Worm (Caenorhabditis elegans) whole organism, L1 larva: ENCODE data around the gene pde-12.

Experiments
- ceh-82 ChIP-seq, 3 experiments: fragments of 150-350 bp in 1 of 3; sonication (generic microtip) in 2 of 3; optimal IDR thresholded peaks; 2 replicates each; lab custom pipeline; 2014 to 2017; ENCODE audit warnings: missing biosample characterization in 3 of 3, missing genetic modification characterization in 3 of 3
- lin-13 ChIP-seq: fragments of 150-350 bp; optimal IDR thresholded peaks from 2 replicates; lab custom pipeline; 2014; ENCODE audit warnings: missing biosample characterization, missing genetic modification reagents, missing genetic modification characterization
- lin-15B ChIP-seq: fragments of 150-350 bp; sonication (generic microtip); optimal IDR thresholded peaks from 3 replicates; lab custom pipeline; 2014; ENCODE audit warnings: missing biosample characterization, missing genetic modification characterization
- lsy-2 ChIP-seq, 2 experiments: fragments of 150-350 bp; optimal IDR thresholded peaks; 2 replicates each; lab custom pipeline; 2014; ENCODE audit warnings: missing biosample characterization in 2 of 2, missing genetic modification characterization in 2 of 2
- mep-1 ChIP-seq: fragments of 150-350 bp; optimal IDR thresholded peaks from 2 replicates; lab custom pipeline; 2014; ENCODE audit warnings: missing biosample characterization, missing genetic modification characterization
- nhr-12 ChIP-seq: sonication (generic microtip); optimal IDR thresholded peaks from 2 replicates; lab custom pipeline; 2017; ENCODE audit warnings: missing biosample characterization, missing genetic modification characterization
- sox-4 ChIP-seq: sonication (generic microtip); optimal IDR thresholded peaks from 2 replicates; lab custom pipeline; 2016; ENCODE audit warnings: missing genetic modification characterization, missing compliant biosample characterization

ce11 chrIII:10855398-10855880 is 10.6 kb upstream of the pde-12 start, which contains the start of gene Y39A1C.1:
- no peak for TF ChIP-seq lin-15B
- TF ChIP-seq mep-1 (tag; lab: Kevin White, UChicago) = no peak
- TF ChIP-seq sox-4 (tag; lab: Kevin White, UChicago) = no peak
- TF ChIP-seq lin-13 = no peak
- TF ChIP-seq nhr-12 (tag; lab: Kevin White, UChicago) = no peak
- peak in 2 of 3 experiments; percentile 9 to 29 for TF ChIP-seq ceh-82 (tag; optimal IDR thresholded peaks at IDR 0.05; lab: Kevin White, UChicago)
- TF ChIP-seq lsy-2 (tag; optimal IDR thresholded peaks at IDR 0.05; lab: Kevin White, UChicago) = peak in 1 of 2 experiments; percentile 3
